Worm (Caenorhabditis elegans) whole organism, young adult: ENCODE measurements around the gene ZK1320.3.

Experiments used
- B0336.3 ChIP-seq: fragments of 200-800 bp; sonication (Bioruptor generic); IDR thresholded peaks from 2 replicates; pipeline ENCODE4 v1.3.6; 2022; ENCODE audit warnings: missing genetic modification characterization, missing compliant biosample characterization
- ama-1 ChIP-seq, 3 experiments: fragments of 150-350 bp in 1 of 3; sonication (generic microtip) in 2 of 3; optimal IDR thresholded peaks; 2 replicates each; lab custom pipeline; 2014 to 2018; ENCODE audit warnings: missing biosample characterization in 2 of 3, missing genetic modification characterization in 2 of 3, missing genetic modification reagents in 2 of 3
- lin-35 ChIP-seq, 3 experiments: fragments of 150-350 bp in 2 of 3; sonication (generic microtip) in 1 of 3; optimal IDR thresholded peaks; 2 replicates each; lab custom pipeline; 2014 to 2018; ENCODE audit warnings: missing biosample characterization in 3 of 3, missing genetic modification characterization in 3 of 3, missing genetic modification reagents in 3 of 3

DNA sequence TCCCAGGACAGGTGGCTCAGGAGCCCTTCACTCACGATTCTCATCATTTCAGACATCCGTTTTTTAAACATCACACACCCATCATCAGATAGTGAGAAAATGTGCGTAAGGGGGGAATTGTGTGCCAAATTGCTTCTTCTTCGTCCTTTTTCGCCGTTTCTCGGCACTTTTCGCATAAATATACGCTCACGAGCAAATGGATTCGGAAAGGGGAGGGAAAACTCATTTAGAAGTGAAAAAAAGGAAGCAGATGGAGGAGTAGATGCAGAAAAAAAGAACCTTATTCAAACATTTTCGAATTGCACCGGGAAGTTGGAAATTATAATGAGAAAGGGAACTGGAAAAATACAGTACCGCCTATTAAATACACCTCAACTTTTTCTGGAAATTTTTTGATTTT lies 21.8 kb upstream of the ZK1320.3 start:
- no peak for TF ChIP-seq ama-1 (optimal IDR thresholded peaks at IDR 0.05; lab: Kevin White, UChicago)
- TF ChIP-seq ama-1 (GFP tag; optimal IDR thresholded peaks at IDR 0.05; lab: Kevin White, UChicago): no peak
- TF ChIP-seq lin-35 (GFP tag; optimal IDR thresholded peaks at IDR 0.05; lab: Kevin White, UChicago): no peak
- no peak for TF ChIP-seq B0336.3
